Fruit fly (Drosophila melanogaster): ENCODE results near the gene CG13775.

The CG13775 gene

DNA sequence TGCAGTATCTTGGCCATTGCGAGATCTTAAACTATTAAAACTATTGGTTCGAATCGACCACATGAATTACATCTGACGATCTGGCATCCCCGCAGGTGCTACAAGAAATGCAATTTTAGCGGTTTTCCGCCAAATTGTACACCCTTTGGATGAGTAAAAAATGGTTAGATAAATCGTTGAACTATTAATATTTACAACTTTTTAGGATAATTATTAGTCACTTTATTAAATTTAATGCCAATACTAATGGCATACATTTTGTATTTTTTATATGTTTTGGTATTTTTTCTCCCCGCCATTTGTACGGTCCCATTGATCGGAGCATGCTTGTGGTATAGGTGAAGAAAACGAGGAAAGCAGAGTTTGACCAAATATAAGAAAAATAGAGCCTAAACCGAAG lies 49.0 kb downstream of the CG13775 start, which contains the start of the genes Polr1F and Rat1 (continued):
- TF ChIP-seq CG11093 (GFP tag; IDR thresholded peaks at IDR 0.05), result no peak
- TF ChIP-seq BEAF-32 (GFP tag; optimal IDR thresholded peaks at IDR 0.05), result peak; percentile 42
- TF ChIP-seq CG15514 (GFP tag; optimal IDR thresholded peaks at IDR 0.05), result peak; percentile 69
- TF ChIP-seq CG7745 (tag; optimal IDR thresholded peaks at IDR 0.05), result no peak
- TF ChIP-seq CoRest (tag; optimal IDR thresholded peaks at IDR 0.05), result peak; percentile 32
- TF ChIP-seq CG6254 (GFP tag; optimal IDR thresholded peaks at IDR 0.05), result no peak
- TF ChIP-seq gt (GFP tag; IDR thresholded peaks at IDR 0.05), result no peak
- TF ChIP-seq ash1 (GFP tag; optimal IDR thresholded peaks at IDR 0.05), result no peak
- TF ChIP-seq CG10274 (GFP tag; optimal IDR thresholded peaks at IDR 0.05), result no peak
- TF ChIP-seq fd102C (GFP tag; optimal IDR thresholded peaks at IDR 0.05), result no peak
- no peak for TF ChIP-seq CG12071 (GFP tag; optimal IDR thresholded peaks at IDR 0.05)
- TF ChIP-seq CG10431 (GFP tag; optimal IDR thresholded peaks at IDR 0.05), result no peak
- TF ChIP-seq Poxn (GFP tag; IDR thresholded peaks at IDR 0.05), result no peak
- no peak for TF ChIP-seq usp (GFP tag; optimal IDR thresholded peaks at IDR 0.05)
- TF ChIP-seq grau (tag; optimal IDR thresholded peaks at IDR 0.05), result no peak
- no peak for TF ChIP-seq dimm (GFP tag; IDR thresholded peaks at IDR 0.05)
- TF ChIP-seq pita (GFP tag; optimal IDR thresholded peaks at IDR 0.05), result no peak
- no peak for TF ChIP-seq Adf1 (GFP tag; IDR thresholded peaks at IDR 0.05)
- TF ChIP-seq CG16863 (GFP tag; optimal IDR thresholded peaks at IDR 0.05), result peak; percentile 43
- peak; percentile 17 for TF ChIP-seq CG18011 (GFP tag; optimal IDR thresholded peaks at IDR 0.05)
- no peak for TF ChIP-seq CG3838 (GFP tag; optimal IDR thresholded peaks at IDR 0.05)
- TF ChIP-seq Side (GFP tag; optimal IDR thresholded peaks at IDR 0.05), result no peak
- no peak for TF ChIP-seq br (optimal IDR thresholded peaks at IDR 0.05)
- TF ChIP-seq Hsf (GFP tag; optimal IDR thresholded peaks at IDR 0.05), result peak; percentile 19
- TF ChIP-seq disco-r (GFP tag; optimal IDR thresholded peaks at IDR 0.05), result no peak
- TF ChIP-seq CG7987 (GFP tag; optimal IDR thresholded peaks at IDR 0.05), result no peak
- peak; percentile 62 for TF ChIP-seq lilli (GFP tag; optimal IDR thresholded peaks at IDR 0.05)
- TF ChIP-seq Atf3 (GFP tag; optimal IDR thresholded peaks at IDR 0.05), result no peak
- no peak for TF ChIP-seq Spps (tag; optimal IDR thresholded peaks at IDR 0.05)
- no peak for TF ChIP-seq Hmr (GFP tag; optimal IDR thresholded peaks at IDR 0.05)
- TF ChIP-seq CG14965 (GFP tag; optimal IDR thresholded peaks at IDR 0.05; ENCODE audit: borderline replicate concordance), result no peak
- peak; percentile 83 for TF ChIP-seq CG4617 (GFP tag; optimal IDR thresholded peaks at IDR 0.05; ENCODE audit: borderline replicate concordance)
- TF ChIP-seq CG2202 (tag; optimal IDR thresholded peaks at IDR 0.05), result no peak
- no peak for TF ChIP-seq Elba2 (GFP tag; optimal IDR thresholded peaks at IDR 0.05)
- TF ChIP-seq CG17361 (GFP tag; IDR thresholded peaks at IDR 0.05), result no peak
- TF ChIP-seq zen (tag; optimal IDR thresholded peaks at IDR 0.05), result no peak
- no peak for TF ChIP-seq cwo (GFP tag; optimal IDR thresholded peaks at IDR 0.05)
- no peak for TF ChIP-seq CG17359 (tag; optimal IDR thresholded peaks at IDR 0.05)
- TF ChIP-seq Hr51 (GFP tag; optimal IDR thresholded peaks at IDR 0.05), result peak in 1 of 2 experiments; percentile 16
- TF ChIP-seq CG1647 (GFP tag; optimal IDR thresholded peaks at IDR 0.05), result no peak
- peak; percentile 86 for TF ChIP-seq Max (GFP tag; optimal IDR thresholded peaks at IDR 0.05)
- no peak for TF ChIP-seq Mrtf (GFP tag; IDR thresholded peaks at IDR 0.05)
- TF ChIP-seq nom (GFP tag; optimal IDR thresholded peaks at IDR 0.05), result no peak
- TF ChIP-seq CG8281 (tag; optimal IDR thresholded peaks at IDR 0.05), result no peak
- no peak for TF ChIP-seq CG6854 (GFP tag; optimal IDR thresholded peaks at IDR 0.05)
- no peak for TF ChIP-seq Fer2 (tag; optimal IDR thresholded peaks at IDR 0.05)
- peak; percentile 53 for TF ChIP-seq Dp (GFP tag; optimal IDR thresholded peaks at IDR 0.05)
- no peak for TF ChIP-seq ttk (GFP tag; IDR thresholded peaks at IDR 0.05)
- TF ChIP-seq HLH4C (GFP tag; IDR thresholded peaks at IDR 0.05; ENCODE audit: partially characterized antibody), result no peak
- TF ChIP-seq CG17328 (GFP tag; IDR thresholded peaks at IDR 0.05), result no peak
- no peak for TF ChIP-seq abd-A (tag; optimal IDR thresholded peaks at IDR 0.05)

All from whole organism, embryonic.